Fruit fly (Drosophila melanogaster) Kc167 (cell line): ENCODE data around the gene kek5.

Source experiments
- Sin3A ChIP-seq: fragments of >200 bp; optimal IDR thresholded peaks from 2 replicates; lab custom pipeline; 2018; ENCODE audit warnings: missing external identifiers
- h ChIP-seq: fragments of >200 bp; optimal IDR thresholded peaks from 3 replicates; lab custom pipeline; 2018; ENCODE audit warnings: missing external identifiers
- insv ChIP-seq: fragments of >200 bp; optimal IDR thresholded peaks from 3 replicates; lab custom pipeline; 2018; ENCODE audit warnings: missing external identifiers
- psq ChIP-seq: fragments of >200 bp; optimal IDR thresholded peaks from 2 replicates; lab custom pipeline; 2017; ENCODE audit warnings: missing external identifiers

- TF ChIP-seq psq (lab: Kevin White, UChicago): no peak
- TF ChIP-seq insv: no peak
- no peak for TF ChIP-seq Sin3A
- TF ChIP-seq h (lab: Kevin White, UChicago): no peak
Observed at dm6 chrX:19479869-19480326, 126.9 kb downstream of the kek5 start, which contains the start of the genes Naa15-16 and mRpS14.
